Fruit fly (Drosophila melanogaster): ENCODE results near the gene CG44000.
A peak's percentile ranks its signal among the peaks of the same experiment; 100 is the strongest.

DNA sequence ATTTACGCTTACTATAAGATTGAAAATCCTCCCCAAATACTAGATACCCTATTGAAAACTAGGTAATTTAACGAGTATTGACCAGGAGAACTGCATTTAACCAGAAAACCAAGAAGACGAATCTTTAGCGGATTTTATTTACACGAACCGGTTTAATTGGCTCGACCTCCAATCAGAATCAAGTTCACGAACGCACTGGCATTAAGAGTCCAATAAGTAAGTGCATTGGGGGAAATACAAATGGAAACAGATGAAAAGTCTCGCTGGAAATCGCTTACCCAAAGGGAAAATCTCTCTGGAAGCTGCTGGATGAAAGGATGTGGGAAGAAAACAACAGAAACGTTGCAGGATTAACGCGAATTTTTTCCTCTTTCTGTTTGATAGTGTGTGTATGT is 49.5 kb downstream of the CG44000 start:
- TF ChIP-seq CG9705 (GFP tag; optimal IDR thresholded peaks at IDR 0.05) (no peak), dmrt93B (GFP tag; optimal IDR thresholded peaks at IDR 0.05) (no peak), pan (optimal IDR thresholded peaks at IDR 0.05) (no peak), HLH106 (tag; optimal IDR thresholded peaks at IDR 0.05) (no peak), br (GFP tag; optimal IDR thresholded peaks at IDR 0.05) (no peak), lola (GFP tag; optimal IDR thresholded peaks at IDR 0.05) (no peak), Rel (GFP tag; optimal IDR thresholded peaks at IDR 0.05) (no peak), Rel (tag; optimal IDR thresholded peaks at IDR 0.05) (peak; percentile 16), Sp1 (GFP tag; optimal IDR thresholded peaks at IDR 0.05) (no peak), foxo (GFP tag; optimal IDR thresholded peaks at IDR 0.05) (no peak), Hr78 (GFP tag; optimal IDR thresholded peaks at IDR 0.05) (no peak), usp (GFP tag; optimal IDR thresholded peaks at IDR 0.05) (no peak), dsf (GFP tag; optimal IDR thresholded peaks at IDR 0.05; ENCODE audit: borderline replicate concordance) (no peak)
